Worm (Caenorhabditis elegans): Measurements from ENCODE around the gene C45G7.13.

DNA sequence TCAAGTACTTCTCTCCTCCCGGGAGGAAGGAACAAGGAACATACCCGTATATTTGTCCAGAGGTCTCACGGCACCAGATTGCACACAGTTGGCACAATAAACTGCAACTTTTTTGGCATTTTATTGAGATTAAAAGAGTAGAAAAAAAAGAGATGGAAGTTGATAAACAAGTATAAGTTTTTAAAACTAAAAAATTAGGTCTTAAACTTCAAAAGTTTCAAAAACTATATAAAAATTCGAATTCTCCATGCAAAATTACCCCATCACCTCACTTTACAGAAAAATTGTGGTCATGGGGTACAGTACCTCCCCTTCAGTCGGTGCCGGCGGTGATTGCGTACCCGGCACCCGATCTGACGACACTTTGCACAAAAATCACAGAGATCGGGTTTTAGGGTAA is at the start of gene C45G7.13:
- TF ChIP-seq dao-5 (tag; optimal IDR thresholded peaks at IDR 0.05) (no peak), him-1 (tag; optimal IDR thresholded peaks at IDR 0.05) (no peak)

Data from whole organism, L4/young adult.